Worm (Caenorhabditis elegans): Measurements from ENCODE around the gene Y14H12B.2.
A peak's percentile ranks its signal among the peaks of the same experiment; 100 is the strongest.

Gene Y14H12B.2

DNA sequence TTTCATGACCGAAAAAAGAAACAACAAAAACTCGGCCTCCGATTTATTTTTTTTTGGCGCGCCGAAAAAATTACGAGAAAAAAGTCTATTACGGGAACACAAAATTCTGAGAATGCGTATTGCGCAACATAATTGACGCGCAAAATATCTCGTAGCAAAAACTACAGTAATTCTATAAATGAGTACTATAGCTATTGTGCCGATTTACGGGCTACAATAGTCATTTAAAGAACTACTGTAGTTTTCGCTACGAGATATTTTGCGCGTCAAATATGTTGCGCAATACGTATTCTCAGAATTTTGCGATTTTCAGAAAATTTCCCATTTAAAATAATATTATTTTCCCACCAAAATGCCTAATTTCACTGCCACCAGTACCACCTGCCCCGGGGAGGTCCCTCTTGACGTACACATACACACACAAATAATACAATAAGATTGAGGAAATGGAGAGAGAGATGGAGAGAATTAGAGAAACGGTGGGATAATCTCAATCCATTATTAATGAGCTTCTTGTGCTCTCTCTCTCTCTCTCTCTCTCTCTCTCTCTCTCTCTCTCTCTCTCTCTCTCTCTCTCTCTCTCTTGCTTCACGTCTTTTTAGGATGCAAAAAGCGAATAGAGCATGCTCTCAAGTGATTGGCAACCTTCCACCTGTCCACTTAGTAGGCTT lies 26.0 kb upstream of the Y14H12B.2 start:
- TF ChIP-seq lsy-2 (tag; optimal IDR thresholded peaks at IDR 0.05) (peak in 1 of 2 experiments; percentile 14), sma-9 (GFP tag; optimal IDR thresholded peaks at IDR 0.05) (peak; percentile 24), sma-9 (tag; optimal IDR thresholded peaks at IDR 0.05) (no peak), lin-11 (tag; optimal IDR thresholded peaks at IDR 0.05) (no peak), mab-5 (tag; optimal IDR thresholded peaks at IDR 0.05) (no peak)

DNA sequence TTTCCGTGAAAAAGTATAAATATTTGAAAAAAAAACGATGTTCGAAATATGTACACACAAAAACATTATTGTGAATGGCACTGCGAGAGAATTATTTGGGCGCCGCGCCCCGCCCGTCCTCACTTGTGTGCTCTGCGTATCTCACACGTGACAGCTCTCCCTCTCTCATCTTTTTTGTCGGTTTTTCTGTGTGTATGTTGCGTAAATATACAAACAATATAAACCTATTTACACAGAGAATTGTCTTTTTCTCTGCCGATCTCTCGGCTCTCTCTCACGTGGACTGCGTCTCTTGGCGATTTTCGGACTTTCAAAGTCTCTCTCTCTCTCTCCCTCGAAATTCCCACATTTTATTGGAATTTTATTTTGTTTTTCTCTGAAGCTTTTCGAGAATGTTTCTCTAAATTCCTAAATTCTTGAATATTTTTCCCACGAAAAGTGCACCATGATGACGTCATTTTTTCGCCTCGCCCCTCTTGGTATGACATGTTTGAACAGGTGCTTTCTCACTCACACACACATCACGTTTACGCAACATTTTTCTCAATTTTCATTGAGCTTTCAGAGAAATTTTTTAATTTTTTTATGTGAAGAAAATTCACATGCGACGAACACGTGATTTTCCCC lies 25.2 kb upstream of the Y14H12B.2 start:
- no peak for TF ChIP-seq sem-4 (tag; optimal IDR thresholded peaks at IDR 0.05)
- peak; percentile 67 for TF ChIP-seq ztf-4 (tag; optimal IDR thresholded peaks at IDR 0.05)
- TF ChIP-seq fos-1 (tag; optimal IDR thresholded peaks at IDR 0.05), result peak; percentile 55
- no peak for TF ChIP-seq peb-1 (tag; optimal IDR thresholded peaks at IDR 0.05)
- TF ChIP-seq dmd-4 (tag; optimal IDR thresholded peaks at IDR 0.05), result no peak
- peak; percentile 29 for TF ChIP-seq nhr-25 (tag; optimal IDR thresholded peaks at IDR 0.05)
- TF ChIP-seq nhr-6 (tag; optimal IDR thresholded peaks at IDR 0.05), result peak; percentile 55
- peak; percentile 71 for TF ChIP-seq nhr-129 (tag; optimal IDR thresholded peaks at IDR 0.05)
- TF ChIP-seq skn-1 (tag; optimal IDR thresholded peaks at IDR 0.05), result peak; percentile 27
- TF ChIP-seq crh-2 (tag; optimal IDR thresholded peaks at IDR 0.05), result peak; percentile 77
- TF ChIP-seq lsy-2 (tag; optimal IDR thresholded peaks at IDR 0.05), result peak; percentile 33 to 81
- no peak for TF ChIP-seq lin-13 (GFP tag; optimal IDR thresholded peaks at IDR 0.05)
- no peak for TF ChIP-seq R02D3.7 (tag; optimal IDR thresholded peaks at IDR 0.05)
- peak; percentile 96 for TF ChIP-seq F13H6.1 (tag; optimal IDR thresholded peaks at IDR 0.05)
- TF ChIP-seq C34F6.9 (tag; optimal IDR thresholded peaks at IDR 0.05), result peak; percentile 76
- TF ChIP-seq sma-9 (GFP tag; optimal IDR thresholded peaks at IDR 0.05), result peak; percentile 95
- no peak for TF ChIP-seq sma-9 (tag; optimal IDR thresholded peaks at IDR 0.05)
- TF ChIP-seq nhr-21 (tag; optimal IDR thresholded peaks at IDR 0.05), result peak; percentile 42
- peak; percentile 69 for TF ChIP-seq zag-1 (tag; optimal IDR thresholded peaks at IDR 0.05)
- TF ChIP-seq snpc-4 (tag; optimal IDR thresholded peaks at IDR 0.05), result peak; percentile 11
- peak; percentile 80 to 94 for TF ChIP-seq mdl-1 (tag; optimal IDR thresholded peaks at IDR 0.05)
- no peak for TF ChIP-seq nhr-11 (tag; optimal IDR thresholded peaks at IDR 0.05)
- peak; percentile 69 for TF ChIP-seq egl-27 (tag; optimal IDR thresholded peaks at IDR 0.05)
- peak; percentile 18 for TF ChIP-seq ama-1 (optimal IDR thresholded peaks at IDR 0.05)
- peak; percentile 51 for TF ChIP-seq sma-3 (GFP tag; optimal IDR thresholded peaks at IDR 0.05)
- peak; percentile 70 for TF ChIP-seq unc-55 (GFP tag; optimal IDR thresholded peaks at IDR 0.05)
- peak; percentile 39 for TF ChIP-seq gmeb-1 (tag; optimal IDR thresholded peaks at IDR 0.05)
- peak; percentile 89 for TF ChIP-seq Y55F3AM.14 (GFP tag; optimal IDR thresholded peaks at IDR 0.05)
- no peak for TF ChIP-seq unc-39 (tag; optimal IDR thresholded peaks at IDR 0.05)
- no peak for TF ChIP-seq ceh-16 (tag; optimal IDR thresholded peaks at IDR 0.05)
- TF ChIP-seq mab-5 (tag; optimal IDR thresholded peaks at IDR 0.05), result peak; percentile 56

- TF ChIP-seq aly-2 (tag; optimal IDR thresholded peaks at IDR 0.05) (no peak), zag-1 (tag; optimal IDR thresholded peaks at IDR 0.05) (no peak), nhr-6 (tag; optimal IDR thresholded peaks at IDR 0.05) (no peak), gmeb-1 (tag; optimal IDR thresholded peaks at IDR 0.05) (peak; percentile 5), mab-5 (tag; optimal IDR thresholded peaks at IDR 0.05) (no peak), nhr-25 (tag; optimal IDR thresholded peaks at IDR 0.05) (no peak), ceh-82 (tag; optimal IDR thresholded peaks at IDR 0.05) (no peak), elt-1 (tag; optimal IDR thresholded peaks at IDR 0.05) (no peak), mdl-1 (tag; optimal IDR thresholded peaks at IDR 0.05) (no peak), nhr-23 (tag; optimal IDR thresholded peaks at IDR 0.05) (no peak), crh-2 (tag; optimal IDR thresholded peaks at IDR 0.05) (peak; percentile 61), ZK546.5 (tag; optimal IDR thresholded peaks at IDR 0.05) (no peak), ama-1 (optimal IDR thresholded peaks at IDR 0.05) (no peak), fos-1 (tag; optimal IDR thresholded peaks at IDR 0.05) (no peak), ceh-16 (tag; optimal IDR thresholded peaks at IDR 0.05) (no peak), dmd-4 (tag; optimal IDR thresholded peaks at IDR 0.05) (no peak)
Measured at ce11 chrII:3957455-3958212, 24.1 kb upstream of the Y14H12B.2 start.
